Worm (Caenorhabditis elegans) whole organism, early embryonic: Measurements from ENCODE around the gene dtmk-1.

Experiments
- B0310.2 ChIP-seq: sonication (generic microtip); optimal IDR thresholded peaks from 2 replicates; lab custom pipeline; 2016; ENCODE audit warnings: mild to moderate bottlenecking, missing genetic modification characterization, missing compliant biosample characterization
- F13C5.2 ChIP-seq: sonication (generic microtip); optimal IDR thresholded peaks from 2 replicates; lab custom pipeline; 2017; ENCODE audit warnings: mild to moderate bottlenecking, missing genetic modification characterization, inconsistent platforms, missing compliant biosample characterization
- aly-1 ChIP-seq: sonication (generic microtip); optimal IDR thresholded peaks from 2 replicates; lab custom pipeline; 2016; ENCODE audit warnings: missing genetic modification characterization, missing compliant biosample characterization
- ama-1 ChIP-seq: fragments of 150-350 bp; optimal IDR thresholded peaks from 2 replicates; lab custom pipeline; 2014
- flt-1 ChIP-seq: fragments of 200-800 bp; sonication (Bioruptor generic); IDR thresholded peaks from 2 replicates; pipeline ENCODE4 v1.3.6; 2022; ENCODE audit warnings: missing genetic modification characterization, missing compliant biosample characterization
- scrt-1 ChIP-seq: fragments of 200-800 bp; sonication (Bioruptor generic); IDR thresholded peaks from 2 replicates; pipeline ENCODE4 v1.3.6; 2022; ENCODE audit warnings: missing genetic modification characterization, missing compliant biosample characterization
- sea-1 ChIP-seq: fragments of 200-800 bp; sonication (Bioruptor generic); conservative IDR thresholded peaks from 2 replicates; pipeline ENCODE4 v1.3.6; 2022; ENCODE audit warnings: missing genetic modification characterization, missing compliant biosample characterization
- tbx-11 ChIP-seq: fragments of 200-800 bp; sonication (Bioruptor generic); IDR thresholded peaks from 2 replicates; pipeline ENCODE4 v1.3.6; 2022; ENCODE audit warnings: missing genetic modification characterization, missing compliant biosample characterization
- tra-4 ChIP-seq: sonication (generic microtip); optimal IDR thresholded peaks from 2 replicates; lab custom pipeline; 2017; ENCODE audit warnings: missing genetic modification characterization, missing compliant biosample characterization

- no peak for TF ChIP-seq flt-1
- no peak for TF ChIP-seq aly-1 (tag; lab: Kevin White, UChicago)
- TF ChIP-seq ama-1 (lab: Kevin White, UChicago), result no peak
- TF ChIP-seq tra-4 (tag; lab: Kevin White, UChicago), result no peak
- TF ChIP-seq sea-1 (GFP tag; lab: Robert Waterston, UW), result no peak
- no peak for TF ChIP-seq B0310.2
- TF ChIP-seq scrt-1 (GFP tag; lab: Robert Waterston, UW), result no peak
- no peak for TF ChIP-seq tbx-11 (GFP tag; lab: Robert Waterston, UW)
- no peak for TF ChIP-seq F13C5.2 (tag; lab: Kevin White, UChicago)
Observed at ce11 chrII:9980077-9980631, 13.3 kb upstream of the dtmk-1 start, which contains the start of gene ZK892.6.
